Worm (Caenorhabditis elegans) whole organism, L3 larva: ENCODE data around the gene R107.5.
"Not testable (repeated sequence)": the region's sequence is repeated elsewhere in the genome, so short reads cannot be mapped to it uniquely, and the experiment has no call there.

Experiments
- ZK546.5 ChIP-seq: sonication (generic microtip); optimal IDR thresholded peaks from 2 replicates; lab custom pipeline; 2017; ENCODE audit warnings: missing biosample characterization, missing genetic modification characterization
- aly-2 ChIP-seq: fragments of 150-350 bp; optimal IDR thresholded peaks from 2 replicates; lab custom pipeline; 2014; ENCODE audit warnings: missing biosample characterization, missing genetic modification characterization
- ceh-16 ChIP-seq: sonication (generic microtip); optimal IDR thresholded peaks from 2 replicates; lab custom pipeline; 2017; ENCODE audit warnings: missing biosample characterization, missing genetic modification characterization
- ceh-28 ChIP-seq: fragments of 150-350 bp; optimal IDR thresholded peaks from 2 replicates; lab custom pipeline; 2014; ENCODE audit warnings: missing biosample characterization, missing genetic modification reagents, missing genetic modification characterization
- daf-12 ChIP-seq: fragments of 150-350 bp; optimal IDR thresholded peaks from 2 replicates; lab custom pipeline; 2014; ENCODE audit warnings: missing biosample characterization, missing genetic modification reagents, missing genetic modification characterization
- egl-5 ChIP-seq: fragments of 150-350 bp; optimal IDR thresholded peaks from 2 replicates; lab custom pipeline; 2017; ENCODE audit warnings: missing biosample characterization, missing genetic modification reagents, missing genetic modification characterization, inconsistent platforms
- elt-2 ChIP-seq: sonication (generic microtip); optimal IDR thresholded peaks from 2 replicates; lab custom pipeline; 2016; ENCODE audit warnings: missing genetic modification reagents, mild to moderate bottlenecking, missing genetic modification characterization, missing compliant biosample characterization
- elt-3 ChIP-seq, 3 experiments: fragments of 150-350 bp in 1 of 3; sonication (generic microtip) in 2 of 3; optimal IDR thresholded peaks; 2 replicates in 2 of 3; 4 replicates in 1 of 3; lab custom pipeline; 2014 to 2017; ENCODE audit warnings: missing biosample characterization in 3 of 3, missing genetic modification characterization in 3 of 3
- eor-1 ChIP-seq, 2 experiments: fragments of 150-350 bp; optimal IDR thresholded peaks; 2 replicates each; lab custom pipeline; 2014 to 2018; ENCODE audit warnings: missing biosample characterization in 2 of 2, missing genetic modification characterization in 2 of 2
- fkh-10 ChIP-seq: sonication (generic microtip); optimal IDR thresholded peaks from 2 replicates; lab custom pipeline; 2017; ENCODE audit warnings: missing biosample characterization, missing genetic modification reagents, missing genetic modification characterization
- fkh-2 ChIP-seq: fragments of 150-350 bp; optimal IDR thresholded peaks from 2 replicates; lab custom pipeline; 2014; ENCODE audit warnings: missing biosample characterization, missing genetic modification reagents, missing genetic modification characterization
- jun-1 ChIP-seq: fragments of 150-350 bp; optimal IDR thresholded peaks from 2 replicates; lab custom pipeline; 2014; ENCODE audit warnings: missing biosample characterization, missing genetic modification reagents, missing genetic modification characterization
- lin-39 ChIP-seq: fragments of 150-350 bp; optimal IDR thresholded peaks from 2 replicates; lab custom pipeline; 2018; ENCODE audit warnings: missing biosample characterization, missing genetic modification reagents, missing genetic modification characterization
- lsy-12 ChIP-seq: sonication (generic microtip); optimal IDR thresholded peaks from 2 replicates; lab custom pipeline; 2016; ENCODE audit warnings: mild to moderate bottlenecking, missing genetic modification characterization, missing compliant biosample characterization
- mdl-1 ChIP-seq: fragments of 150-350 bp; optimal IDR thresholded peaks from 2 replicates; lab custom pipeline; 2014; ENCODE audit warnings: missing biosample characterization, missing genetic modification characterization
- mml-1 ChIP-seq: fragments of 150-350 bp; sonication (generic microtip); optimal IDR thresholded peaks from 3 replicates; lab custom pipeline; 2014; ENCODE audit warnings: missing biosample characterization, missing genetic modification characterization
- nfya-1 ChIP-seq: sonication (generic microtip); optimal IDR thresholded peaks from 2 replicates; lab custom pipeline; 2017; ENCODE audit warnings: missing genetic modification characterization, mild to moderate bottlenecking, missing compliant biosample characterization, antibody characterized with exemption, moderate library complexity; ENCODE audit not compliant: insufficient read depth
- nhr-11 ChIP-seq: fragments of 150-350 bp; optimal IDR thresholded peaks from 2 replicates; lab custom pipeline; 2014; ENCODE audit warnings: missing biosample characterization, missing genetic modification characterization
- nhr-12 ChIP-seq: fragments of 150-350 bp; optimal IDR thresholded peaks from 2 replicates; lab custom pipeline; 2014; ENCODE audit warnings: missing biosample characterization, missing genetic modification characterization
- nhr-23 ChIP-seq: fragments of 150-350 bp; optimal IDR thresholded peaks from 2 replicates; lab custom pipeline; 2014; ENCODE audit warnings: missing biosample characterization, missing genetic modification reagents, missing genetic modification characterization
- nhr-67 ChIP-seq: fragments of 150-350 bp; optimal IDR thresholded peaks from 2 replicates; lab custom pipeline; 2014; ENCODE audit warnings: missing biosample characterization, missing genetic modification characterization
- nhr-76 ChIP-seq: fragments of 150-350 bp; sonication (generic microtip); optimal IDR thresholded peaks from 5 replicates; lab custom pipeline; 2014; ENCODE audit warnings: missing biosample characterization, missing genetic modification characterization
- nhr-77 ChIP-seq: fragments of 150-350 bp; optimal IDR thresholded peaks from 2 replicates; lab custom pipeline; 2014; ENCODE audit warnings: missing biosample characterization, missing genetic modification characterization
- pha-4 ChIP-seq: fragments of 150-350 bp; optimal IDR thresholded peaks from 2 replicates; lab custom pipeline; 2014; ENCODE audit warnings: missing biosample characterization, missing genetic modification reagents, missing genetic modification characterization
- pqm-1 ChIP-seq: fragments of 150-350 bp; optimal IDR thresholded peaks from 2 replicates; lab custom pipeline; 2017; ENCODE audit warnings: missing biosample characterization, missing genetic modification characterization, inconsistent platforms
- sea-2 ChIP-seq: fragments of 150-350 bp; sonication (generic microtip); optimal IDR thresholded peaks from 4 replicates; lab custom pipeline; 2014; ENCODE audit warnings: missing biosample characterization, missing genetic modification reagents, missing genetic modification characterization
- skn-1 ChIP-seq: fragments of 150-350 bp; optimal IDR thresholded peaks from 2 replicates; lab custom pipeline; 2014; ENCODE audit warnings: missing biosample characterization, missing genetic modification characterization
- snpc-4 ChIP-seq: fragments of 150-350 bp; optimal IDR thresholded peaks from 2 replicates; lab custom pipeline; 2014; ENCODE audit warnings: missing biosample characterization, missing genetic modification characterization
- tbx-2 ChIP-seq: sonication (generic microtip); optimal IDR thresholded peaks from 2 replicates; lab custom pipeline; 2016; ENCODE audit warnings: mild to moderate bottlenecking, missing genetic modification characterization, missing compliant biosample characterization
- unc-39 ChIP-seq: sonication (generic microtip); optimal IDR thresholded peaks from 4 replicates; lab custom pipeline; 2017; ENCODE audit warnings: missing biosample characterization, missing genetic modification characterization
- ztf-11 ChIP-seq: fragments of 150-350 bp; optimal IDR thresholded peaks from 2 replicates; lab custom pipeline; 2014; ENCODE audit warnings: missing biosample characterization, missing genetic modification characterization

Gene R107.5

ce11 chrIII:9012309-9012708 is 41.3 kb downstream of the R107.5 start, which contains the start of gene F59B2.9:
F59B2.9 (minus strand) TSS chrIII:9012409.
- TF ChIP-seq mml-1 (tag; lab: Kevin White, UChicago) (no peak), egl-5 (no peak), ZK546.5 (tag; lab: Kevin White, UChicago) (no peak), tbx-2 (tag; lab: Kevin White, UChicago) (no peak), jun-1 (tag; lab: Kevin White, UChicago) (no peak), lsy-12 (tag; lab: Kevin White, UChicago) (no peak), ceh-28 (tag; lab: Kevin White, UChicago) (no peak), lin-39 (tag; lab: Kevin White, UChicago) (no peak), elt-3 (tag; optimal IDR thresholded peaks at IDR 0.05; lab: Kevin White, UChicago) (no peak), ceh-16 (tag; lab: Kevin White, UChicago) (no peak), fkh-2 (tag; lab: Kevin White, UChicago) (no peak), nhr-67 (tag; lab: Kevin White, UChicago) (no peak), fkh-10 (GFP tag; lab: Kevin White, UChicago) (no peak), sea-2 (GFP tag; lab: Kevin White, UChicago) (no peak), snpc-4 (tag; lab: Kevin White, UChicago) (no peak), eor-1 (tag; optimal IDR thresholded peaks at IDR 0.05; lab: Kevin White, UChicago) (no peak), skn-1 (tag; lab: Kevin White, UChicago) (no peak), unc-39 (tag; lab: Kevin White, UChicago) (no peak)

DNA sequence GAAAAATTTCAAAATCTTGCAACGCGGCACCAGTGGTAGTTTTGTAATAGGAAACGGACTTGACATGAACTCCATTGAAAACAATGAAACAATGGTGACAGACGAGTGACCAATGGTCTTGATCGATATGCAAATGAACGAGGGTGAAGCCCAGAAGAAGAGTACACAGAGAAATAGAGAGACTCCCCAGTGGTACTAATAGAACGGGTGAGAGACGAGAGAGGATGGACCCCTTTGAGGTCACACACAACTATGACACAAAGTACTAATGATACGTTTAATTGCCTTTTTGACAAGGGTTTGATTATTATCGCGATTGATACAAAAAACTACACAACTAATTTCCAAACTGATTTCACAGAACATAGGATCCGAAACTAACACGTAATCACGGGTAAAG is 43.5 kb downstream of the R107.5 start, which contains the start of gene F59B2.8:
Gene F59B2.8, minus strand, starts transcription at position 151 of the 400 bp plus-strand sequence.
- TF ChIP-seq egl-5: no peak
- TF ChIP-seq mdl-1 (tag; lab: Kevin White, UChicago): no peak
- no peak for TF ChIP-seq elt-3 (tag; optimal IDR thresholded peaks at IDR 0.05; lab: Kevin White, UChicago)
- no peak for TF ChIP-seq pha-4 (tag; lab: Kevin White, UChicago)

ce11 chrIII:9007183-9007582 is 46.4 kb downstream of the R107.5 start:
- TF ChIP-seq nhr-76 (tag; lab: Kevin White, UChicago) (no peak), nfya-1 (tag; lab: Kevin White, UChicago) (peak; percentile 12), egl-5 (peak; percentile 27), lin-39 (tag; lab: Kevin White, UChicago) (peak; percentile 39), elt-2 (tag; lab: Kevin White, UChicago) (peak; percentile 61), elt-3 (tag; optimal IDR thresholded peaks at IDR 0.05; lab: Kevin White, UChicago) (no peak), nhr-23 (no peak), eor-1 (tag; optimal IDR thresholded peaks at IDR 0.05; lab: Kevin White, UChicago) (no peak), fkh-10 (GFP tag; lab: Kevin White, UChicago) (no peak), ztf-11 (no peak), lsy-12 (tag; lab: Kevin White, UChicago) (no peak), unc-39 (tag; lab: Kevin White, UChicago) (no peak), daf-12 (no peak), aly-2 (tag; lab: Kevin White, UChicago) (no peak), pqm-1 (tag; lab: Kevin White, UChicago) (peak; percentile 53), pha-4 (tag; lab: Kevin White, UChicago) (peak; percentile 70)

DNA sequence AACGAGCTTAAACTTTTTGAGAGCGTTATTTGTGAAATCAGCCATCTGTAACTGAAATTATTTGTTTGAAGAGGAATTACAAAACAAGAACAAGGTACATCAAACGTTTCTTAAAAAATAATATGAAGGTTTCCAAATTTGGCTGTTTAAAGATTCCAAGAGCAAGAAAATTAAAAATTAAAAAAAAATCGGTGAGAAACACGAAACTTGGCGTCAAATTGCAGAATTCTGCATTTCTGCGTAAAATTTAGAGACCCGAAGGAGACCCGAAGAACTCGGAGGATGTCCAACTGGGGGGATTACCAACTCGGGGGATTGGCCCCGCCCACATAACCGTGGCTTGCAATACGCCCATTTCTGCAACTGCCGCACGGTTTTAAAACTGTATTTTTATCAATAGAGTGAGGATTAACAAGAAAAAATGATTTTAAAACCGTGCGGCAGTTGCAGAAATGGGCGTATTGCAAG is 47.7 kb downstream of the R107.5 start, which contains the start of gene rab-6.1:
Gene rab-6.1, minus strand, starts transcription at position 51 of the 468 bp plus-strand sequence.
- TF ChIP-seq nhr-77; lin-39 (tag; lab: Kevin White, UChicago); fkh-10 (GFP tag; lab: Kevin White, UChicago): not testable (repeated sequence)

ce11 chrIII:9004658-9005057 is 48.9 kb downstream of the R107.5 start:
- TF ChIP-seq ztf-11: no peak
- no peak for TF ChIP-seq lin-39 (tag; lab: Kevin White, UChicago)
- TF ChIP-seq pha-4 (tag; lab: Kevin White, UChicago): no peak
- no peak for TF ChIP-seq nhr-11 (tag; lab: Kevin White, UChicago)
- no peak for TF ChIP-seq pqm-1 (tag; lab: Kevin White, UChicago)
- TF ChIP-seq nhr-12 (tag; lab: Kevin White, UChicago): no peak
- no peak for TF ChIP-seq eor-1 (tag; optimal IDR thresholded peaks at IDR 0.05; lab: Kevin White, UChicago)
- no peak for TF ChIP-seq elt-2 (tag; lab: Kevin White, UChicago)
- no peak for TF ChIP-seq nhr-23
- TF ChIP-seq daf-12: no peak
